Worm (Caenorhabditis elegans): ENCODE results near the gene lido-6.
A peak's percentile ranks its signal among the peaks of the same experiment; 100 is the strongest.

DNA sequence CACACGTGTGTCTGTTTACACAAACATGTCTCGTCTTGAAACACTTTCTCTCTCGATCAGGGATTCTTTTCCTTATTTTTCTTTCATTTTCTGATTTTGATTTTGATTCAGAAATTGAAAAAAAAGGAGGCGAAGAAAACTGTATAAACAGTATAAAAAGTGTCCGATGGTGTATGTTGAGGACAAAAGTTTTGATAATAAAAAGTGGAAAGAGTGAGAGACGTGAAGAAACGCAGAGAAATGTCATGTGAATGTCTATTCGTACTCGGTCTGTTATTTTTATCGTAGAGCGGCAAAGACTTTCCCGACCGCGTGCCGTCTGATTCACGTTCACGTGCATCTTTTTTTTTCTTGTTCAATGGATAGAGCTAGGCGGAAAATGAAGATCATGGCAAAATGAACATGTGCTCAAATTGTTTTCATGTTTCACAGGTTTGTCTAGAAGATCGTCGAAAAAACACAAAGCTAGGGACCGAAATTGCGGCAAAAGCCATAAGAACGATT lies 51.2 kb downstream of the lido-6 start:
- TF ChIP-seq blmp-1 (tag; optimal IDR thresholded peaks at IDR 0.05; ENCODE audit: insufficient read depth) (peak; percentile 40), zag-1 (tag; optimal IDR thresholded peaks at IDR 0.05) (no peak), mbf-1 (tag; optimal IDR thresholded peaks at IDR 0.05) (no peak), lin-11 (tag; optimal IDR thresholded peaks at IDR 0.05) (no peak), lsy-2 (tag; optimal IDR thresholded peaks at IDR 0.05) (peak in 1 of 2 experiments; percentile 58)

Data from whole organism, L2 larva.